Worm (Caenorhabditis elegans) whole organism, late embryonic: ENCODE measurements around the gene R11.4.

Source experiments
- F13H6.1 ChIP-seq: sonication (generic microtip); optimal IDR thresholded peaks from 2 replicates; lab custom pipeline; 2016; ENCODE audit warnings: missing genetic modification characterization, missing compliant biosample characterization
- K09A11.1 ChIP-seq: sonication (generic microtip); optimal IDR thresholded peaks from 2 replicates; lab custom pipeline; 2017; ENCODE audit warnings: antibody characterized with exemption, mild to moderate bottlenecking, missing genetic modification characterization, missing compliant biosample characterization; ENCODE audit not compliant: insufficient read depth
- T23F11.4 ChIP-seq: fragments of 200-800 bp; sonication (Bioruptor generic); optimal IDR thresholded peaks from 2 replicates; lab custom pipeline; 2018; ENCODE audit warnings: mild to moderate bottlenecking, missing genetic modification characterization, missing compliant biosample characterization
- Y22D7AL.16 ChIP-seq: sonication (generic microtip); optimal IDR thresholded peaks from 2 replicates; lab custom pipeline; 2016; ENCODE audit warnings: missing genetic modification characterization, missing compliant biosample characterization
- ama-1 ChIP-seq: fragments of 150-350 bp; optimal IDR thresholded peaks from 2 replicates; lab custom pipeline; 2014
- ceh-14 ChIP-seq: sonication (generic microtip); optimal IDR thresholded peaks from 2 replicates; lab custom pipeline; 2016; ENCODE audit warnings: missing genotype, missing genetic modification characterization, missing compliant biosample characterization
- ceh-18 ChIP-seq: sonication (generic microtip); optimal IDR thresholded peaks from 2 replicates; lab custom pipeline; 2016; ENCODE audit warnings: missing genetic modification characterization, missing compliant biosample characterization
- ceh-19 ChIP-seq: fragments of 200-800 bp; sonication (Bioruptor generic); optimal IDR thresholded peaks from 2 replicates; lab custom pipeline; 2018; ENCODE audit warnings: mild to moderate bottlenecking, missing genetic modification characterization, missing compliant biosample characterization
- ceh-2 ChIP-seq: sonication (generic microtip); optimal IDR thresholded peaks from 2 replicates; lab custom pipeline; 2016; ENCODE audit warnings: missing genotype, missing genetic modification characterization, missing compliant biosample characterization
- ceh-22 ChIP-seq: sonication (generic microtip); optimal IDR thresholded peaks from 2 replicates; lab custom pipeline; 2017; ENCODE audit warnings: missing biosample characterization, missing genetic modification characterization
- ceh-24 ChIP-seq: sonication (generic microtip); optimal IDR thresholded peaks from 2 replicates; lab custom pipeline; 2016; ENCODE audit warnings: mild to moderate bottlenecking, missing genetic modification characterization, missing compliant biosample characterization
- ceh-48 ChIP-seq: sonication (generic microtip); optimal IDR thresholded peaks from 2 replicates; lab custom pipeline; 2016; ENCODE audit warnings: missing genetic modification characterization, inconsistent platforms, missing compliant biosample characterization
- ceh-6 ChIP-seq: fragments of 200-800 bp; sonication (Bioruptor generic); optimal IDR thresholded peaks from 2 replicates; lab custom pipeline; 2018; ENCODE audit warnings: mild to moderate bottlenecking, missing genetic modification characterization, missing compliant biosample characterization
- che-1 ChIP-seq: sonication (generic microtip); optimal IDR thresholded peaks from 2 replicates; lab custom pipeline; 2016; ENCODE audit warnings: mild to moderate bottlenecking, missing genetic modification characterization, missing compliant biosample characterization
- dve-1 ChIP-seq: sonication (generic microtip); optimal IDR thresholded peaks from 2 replicates; lab custom pipeline; 2017; ENCODE audit warnings: antibody characterized with exemption, mild to moderate bottlenecking, missing genetic modification characterization, missing compliant biosample characterization
- elt-2 ChIP-seq: sonication (generic microtip); optimal IDR thresholded peaks from 2 replicates; lab custom pipeline; 2016; ENCODE audit warnings: missing genetic modification reagents, missing genetic modification characterization, missing compliant biosample characterization
- elt-4 ChIP-seq: sonication (generic microtip); optimal IDR thresholded peaks from 2 replicates; lab custom pipeline; 2016; ENCODE audit warnings: missing genetic modification characterization, missing compliant biosample characterization
- ets-4 ChIP-seq: sonication (generic microtip); optimal IDR thresholded peaks from 2 replicates; lab custom pipeline; 2016; ENCODE audit warnings: missing genetic modification characterization, missing compliant biosample characterization
- fkh-10 ChIP-seq: fragments of 150-350 bp; optimal IDR thresholded peaks from 2 replicates; lab custom pipeline; 2014; ENCODE audit warnings: missing biosample characterization, missing genetic modification reagents, missing genetic modification characterization
- hlh-8 ChIP-seq: sonication (generic microtip); optimal IDR thresholded peaks from 2 replicates; lab custom pipeline; 2016; ENCODE audit warnings: missing genotype, missing genetic modification characterization, missing compliant biosample characterization
- lin-11 ChIP-seq: fragments of 200-800 bp; sonication (Bioruptor generic); optimal IDR thresholded peaks from 2 replicates; lab custom pipeline; 2018; ENCODE audit warnings: mild to moderate bottlenecking, missing genetic modification characterization, missing compliant biosample characterization
- mec-3 ChIP-seq: sonication (generic microtip); optimal IDR thresholded peaks from 2 replicates; lab custom pipeline; 2016; ENCODE audit warnings: borderline replicate concordance, missing genetic modification characterization, missing compliant biosample characterization
- nhr-11 ChIP-seq: fragments of 150-350 bp; optimal IDR thresholded peaks from 2 replicates; lab custom pipeline; 2014; ENCODE audit warnings: missing biosample characterization, missing genetic modification characterization
- nhr-232 ChIP-seq: sonication (generic microtip); optimal IDR thresholded peaks from 2 replicates; lab custom pipeline; 2016; ENCODE audit warnings: missing genetic modification characterization, missing compliant biosample characterization
- npax-4 ChIP-seq: sonication (generic microtip); optimal IDR thresholded peaks from 2 replicates; lab custom pipeline; 2016; ENCODE audit warnings: missing genetic modification characterization, missing compliant biosample characterization
- pag-3 ChIP-seq: sonication (generic microtip); optimal IDR thresholded peaks from 2 replicates; lab custom pipeline; 2016; ENCODE audit warnings: missing compliant biosample characterization, missing genetic modification characterization, borderline replicate concordance
- pat-9 ChIP-seq: fragments of 200-800 bp; sonication (Bioruptor generic); optimal IDR thresholded peaks from 2 replicates; lab custom pipeline; 2018; ENCODE audit warnings: mild to moderate bottlenecking, missing genetic modification characterization, moderate library complexity, missing compliant biosample characterization
- pax-1 ChIP-seq: fragments of 150-350 bp; optimal IDR thresholded peaks from 2 replicates; lab custom pipeline; 2014; ENCODE audit warnings: missing biosample characterization, missing genetic modification characterization
- pqm-1 ChIP-seq: sonication (generic microtip); optimal IDR thresholded peaks from 2 replicates; lab custom pipeline; 2016; ENCODE audit warnings: missing genetic modification characterization, missing compliant biosample characterization
- pros-1 ChIP-seq: fragments of 150-350 bp; optimal IDR thresholded peaks from 2 replicates; lab custom pipeline; 2014; ENCODE audit warnings: missing biosample characterization, missing genetic modification reagents, missing genetic modification characterization
- ref-2 ChIP-seq: sonication (generic microtip); optimal IDR thresholded peaks from 2 replicates; lab custom pipeline; 2016; ENCODE audit warnings: missing genetic modification characterization, missing compliant biosample characterization
- rnt-1 ChIP-seq: sonication (generic microtip); optimal IDR thresholded peaks from 2 replicates; lab custom pipeline; 2016; ENCODE audit warnings: missing genetic modification characterization, missing compliant biosample characterization
- syd-9 ChIP-seq: sonication (generic microtip); optimal IDR thresholded peaks from 2 replicates; lab custom pipeline; 2016; ENCODE audit warnings: mild to moderate bottlenecking, missing genetic modification characterization, moderate library complexity, missing compliant biosample characterization
- tbx-2 ChIP-seq: sonication (generic microtip); optimal IDR thresholded peaks from 2 replicates; lab custom pipeline; 2016; ENCODE audit warnings: missing genetic modification characterization, missing compliant biosample characterization
- tbx-7 ChIP-seq: sonication (generic microtip); optimal IDR thresholded peaks from 2 replicates; lab custom pipeline; 2016; ENCODE audit warnings: missing genotype, missing genetic modification characterization, missing compliant biosample characterization
- ttx-3 ChIP-seq: sonication (generic microtip); optimal IDR thresholded peaks from 2 replicates; lab custom pipeline; 2016; ENCODE audit warnings: missing genetic modification reagents, missing genetic modification characterization, missing compliant biosample characterization
- unc-3 ChIP-seq, 2 experiments: fragments of 200-800 bp in 1 of 2; sonication (Bioruptor generic) in 1 of 2; sonication (generic microtip) in 1 of 2; conservative IDR thresholded peaks in 1 of 2; optimal IDR thresholded peaks in 1 of 2; 2 replicates each; pipeline versions ENCODE4 v1.3.6 to Lab custom; 2016 to 2022; ENCODE audit warnings: missing compliant biosample characterization in 2 of 2, missing genetic modification characterization in 2 of 2, missing genetic modification reagents in 1 of 2
- unc-55 ChIP-seq: sonication (generic microtip); optimal IDR thresholded peaks from 2 replicates; lab custom pipeline; 2017; ENCODE audit warnings: missing biosample characterization, missing genetic modification reagents, missing genetic modification characterization
- unc-86 ChIP-seq: sonication (generic microtip); optimal IDR thresholded peaks from 2 replicates; lab custom pipeline; 2016; ENCODE audit warnings: missing genetic modification characterization, missing compliant biosample characterization

R11.4 gene

ce11 chrX:16209660-16210059 lies 758 bp downstream of the R11.4 start (continued):
- TF ChIP-seq rnt-1 (peak; percentile 65), fkh-10 (peak; percentile 71), ceh-22 (tag; lab: Kevin White, UChicago) (no peak), ceh-14 (peak; percentile 61), pag-3 (tag; lab: Kevin White, UChicago) (peak; percentile 20), ceh-6 (peak; percentile 86), F13H6.1 (peak; percentile 76), K09A11.1 (tag; lab: Kevin White, UChicago) (peak; percentile 78), ttx-3 (tag; lab: Kevin White, UChicago) (peak; percentile 65), pros-1 (tag; lab: Kevin White, UChicago) (no peak), pat-9 (tag; lab: Kevin White, UChicago) (peak; percentile 82), npax-4 (tag; lab: Kevin White, UChicago) (peak; percentile 52), hlh-8 (tag; lab: Kevin White, UChicago) (peak; percentile 54), mec-3 (tag; lab: Kevin White, UChicago) (no peak), lin-11 (tag; lab: Kevin White, UChicago) (peak; percentile 65), unc-3 (GFP tag; conservative IDR thresholded peaks at IDR 0.05; lab: Robert Waterston, UW) (peak; percentile 88), unc-3 (tag; optimal IDR thresholded peaks at IDR 0.05; lab: Kevin White, UChicago) (peak; percentile 14), ets-4 (tag; lab: Kevin White, UChicago) (peak; percentile 13), ref-2 (tag; lab: Kevin White, UChicago) (peak; percentile 86), elt-2 (tag; lab: Kevin White, UChicago) (peak; percentile 92), tbx-2 (tag; lab: Kevin White, UChicago) (peak; percentile 80), che-1 (tag; lab: Kevin White, UChicago) (peak; percentile 82), unc-55 (GFP tag; lab: Kevin White, UChicago) (peak; percentile 52), ceh-19 (GFP tag; lab: Kevin White, UChicago) (peak; percentile 89), nhr-232 (tag; lab: Kevin White, UChicago) (peak; percentile 75), elt-4 (tag; lab: Kevin White, UChicago) (no peak), dve-1 (tag; lab: Kevin White, UChicago) (peak; percentile 84), pqm-1 (tag; lab: Kevin White, UChicago) (peak; percentile 67), ceh-24 (tag; lab: Kevin White, UChicago) (peak; percentile 48), ceh-48 (tag; lab: Kevin White, UChicago) (peak; percentile 68)
- TF ChIP-seq, all 69 proteins: peak for 61

ce11 chrX:16209122-16209521 lies 1.3 kb downstream of the R11.4 start:
- TF ChIP-seq pax-1 (no peak), nhr-11 (tag; lab: Kevin White, UChicago) (no peak), npax-4 (tag; lab: Kevin White, UChicago) (no peak), Y22D7AL.16 (tag; lab: Kevin White, UChicago) (no peak), ceh-48 (tag; lab: Kevin White, UChicago) (no peak), che-1 (tag; lab: Kevin White, UChicago) (no peak), ceh-2 (tag; lab: Kevin White, UChicago) (no peak), T23F11.4 (GFP tag; lab: Kevin White, UChicago) (no peak), fkh-10 (no peak), unc-3 (GFP tag; conservative IDR thresholded peaks at IDR 0.05; lab: Robert Waterston, UW) (no peak), unc-3 (tag; optimal IDR thresholded peaks at IDR 0.05; lab: Kevin White, UChicago) (no peak), ceh-22 (tag; lab: Kevin White, UChicago) (no peak), syd-9 (tag; lab: Kevin White, UChicago) (no peak)

- TF ChIP-seq tbx-2 (tag; lab: Kevin White, UChicago) (no peak), unc-86 (tag; lab: Kevin White, UChicago) (no peak), tbx-7 (tag; lab: Kevin White, UChicago) (no peak), ref-2 (tag; lab: Kevin White, UChicago) (no peak), ceh-24 (tag; lab: Kevin White, UChicago) (no peak), ama-1 (no peak), fkh-10 (no peak), ceh-18 (no peak), F13H6.1 (no peak)
Measured at ce11 chrX:16208667-16209066, 1.8 kb downstream of the R11.4 start.
